Worm (Caenorhabditis elegans) whole organism, early embryonic: Measurements from ENCODE around the gene F36D4.4.

Experiments used
- B0310.2 ChIP-seq: sonication (generic microtip); optimal IDR thresholded peaks from 2 replicates; lab custom pipeline; 2016; ENCODE audit warnings: mild to moderate bottlenecking, missing genetic modification characterization, missing compliant biosample characterization
- F13C5.2 ChIP-seq: sonication (generic microtip); optimal IDR thresholded peaks from 2 replicates; lab custom pipeline; 2017; ENCODE audit warnings: mild to moderate bottlenecking, missing genetic modification characterization, inconsistent platforms, missing compliant biosample characterization
- aly-1 ChIP-seq: sonication (generic microtip); optimal IDR thresholded peaks from 2 replicates; lab custom pipeline; 2016; ENCODE audit warnings: missing genetic modification characterization, missing compliant biosample characterization
- ama-1 ChIP-seq: fragments of 150-350 bp; optimal IDR thresholded peaks from 2 replicates; lab custom pipeline; 2014
- flt-1 ChIP-seq: fragments of 200-800 bp; sonication (Bioruptor generic); IDR thresholded peaks from 2 replicates; pipeline ENCODE4 v1.3.6; 2022; ENCODE audit warnings: missing genetic modification characterization, missing compliant biosample characterization
- hmbx-1 ChIP-seq: sonication (generic microtip); optimal IDR thresholded peaks from 2 replicates; lab custom pipeline; 2016; ENCODE audit warnings: mild to moderate bottlenecking, missing genetic modification characterization, missing compliant biosample characterization
- pes-1 ChIP-seq: fragments of 200-800 bp; sonication (Bioruptor generic); IDR thresholded peaks from 2 replicates; pipeline ENCODE4 v1.3.6; 2022; ENCODE audit warnings: missing genetic modification reagents, missing genetic modification characterization, missing compliant biosample characterization
- scrt-1 ChIP-seq: fragments of 200-800 bp; sonication (Bioruptor generic); IDR thresholded peaks from 2 replicates; pipeline ENCODE4 v1.3.6; 2022; ENCODE audit warnings: missing genetic modification characterization, missing compliant biosample characterization
- tbx-37 ChIP-seq: fragments of 200-800 bp; sonication (Bioruptor generic); conservative IDR thresholded peaks from 2 replicates; pipeline ENCODE4 v1.3.6; 2022; ENCODE audit warnings: missing genetic modification reagents, missing genetic modification characterization, missing compliant biosample characterization
- tra-4 ChIP-seq: sonication (generic microtip); optimal IDR thresholded peaks from 2 replicates; lab custom pipeline; 2017; ENCODE audit warnings: missing genetic modification characterization, missing compliant biosample characterization

DNA sequence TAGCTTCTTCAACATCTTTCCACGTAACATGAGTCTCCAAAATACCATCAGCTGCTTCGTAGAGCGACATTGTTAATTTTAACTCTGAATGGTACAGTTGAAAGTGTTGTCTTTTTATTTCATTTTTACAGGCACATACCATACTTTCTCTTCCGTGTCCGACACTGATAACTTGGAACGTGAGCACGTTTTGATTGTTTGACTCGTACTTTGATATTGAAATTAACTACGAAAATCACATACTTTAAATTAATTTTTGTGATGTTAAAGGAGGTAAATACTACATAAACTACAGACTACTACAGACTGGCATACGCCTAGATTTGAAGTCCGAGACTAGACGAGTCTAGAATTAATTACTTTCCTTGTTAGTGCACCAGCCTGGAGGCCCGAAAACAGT lies 36.1 kb downstream of the F36D4.4 start, which contains the start of gene E02C12.10:
- no peak for TF ChIP-seq ama-1 (lab: Kevin White, UChicago)
- no peak for TF ChIP-seq flt-1 (GFP tag; lab: Robert Waterston, UW)
- TF ChIP-seq pes-1 (GFP tag; lab: Robert Waterston, UW) = no peak
- no peak for TF ChIP-seq tra-4
- no peak for TF ChIP-seq hmbx-1
- no peak for TF ChIP-seq F13C5.2 (tag; lab: Kevin White, UChicago)
- TF ChIP-seq scrt-1 (GFP tag; lab: Robert Waterston, UW) = no peak
- no peak for TF ChIP-seq tbx-37
- TF ChIP-seq B0310.2 (tag; lab: Kevin White, UChicago) = no peak
- TF ChIP-seq aly-1 (tag; lab: Kevin White, UChicago) = no peak
